Fruit fly (Drosophila melanogaster) whole organism: Measurements from ENCODE around the gene Chro.

ENCODE experiments used
- CG8478 ChIP-seq: fragments of >200 bp; optimal IDR thresholded peaks from 2 replicates; lab custom pipeline; 2018; ENCODE audit warnings: inconsistent platforms
- Dll ChIP-seq: fragments of >200 bp; optimal IDR thresholded peaks from 2 replicates; lab custom pipeline; 2017
- EcR ChIP-seq, 2 experiments: fragments of >200 bp; optimal IDR thresholded peaks; 2 replicates each; lab custom pipeline; 2017; ENCODE audit warnings: missing biosample characterization in 2 of 2, missing genetic modification characterization in 2 of 2, missing genetic modification reagents in 2 of 2
- pan ChIP-seq: fragments of >200 bp; optimal IDR thresholded peaks from 2 replicates; lab custom pipeline; 2017
- psq ChIP-seq: fragments of >200 bp; optimal IDR thresholded peaks from 2 replicates; lab custom pipeline; 2017
- usp ChIP-seq: fragments of >200 bp; optimal IDR thresholded peaks from 2 replicates; lab custom pipeline; 2017; ENCODE audit warnings: missing biosample characterization, missing genetic modification characterization, mixed read lengths

dm6 chr3L:22879344-22879723, 550 bp upstream of the Chro start:
- TF ChIP-seq pan (lab: Kevin White, UChicago) = no peak
- no peak for TF ChIP-seq psq
- TF ChIP-seq usp (GFP tag; lab: Kevin White, UChicago) = no peak
- no peak for TF ChIP-seq CG8478 (lab: Kevin White, UChicago)
- no peak for TF ChIP-seq Dll (lab: Kevin White, UChicago)
- no peak for TF ChIP-seq EcR (GFP tag; optimal IDR thresholded peaks at IDR 0.05; lab: Kevin White, UChicago)
